Worm (Caenorhabditis elegans): ENCODE data around the gene gcs-1.

- no peak for TF ChIP-seq nhr-23 (tag; optimal IDR thresholded peaks at IDR 0.05)
- no peak for TF ChIP-seq ztf-11 (tag; optimal IDR thresholded peaks at IDR 0.05)
- no peak for TF ChIP-seq unc-62 (GFP tag; optimal IDR thresholded peaks at IDR 0.05)
- TF ChIP-seq nhr-12 (tag; optimal IDR thresholded peaks at IDR 0.05) = no peak
- TF ChIP-seq zag-1 (tag; optimal IDR thresholded peaks at IDR 0.05) = no peak
- TF ChIP-seq blmp-1 (tag; optimal IDR thresholded peaks at IDR 0.05; ENCODE audit: insufficient read depth) = no peak
These were observed 50.1 kb downstream of the gcs-1 start, which contains the start of gene C18E9.8 for ce11 chrII:8987962-8988361.
